Worm (Caenorhabditis elegans) whole organism, late embryonic: ENCODE data around the gene Y47D7A.7.

ENCODE experiments used
- C08G9.2 ChIP-seq: sonication (generic microtip); optimal IDR thresholded peaks from 2 replicates; lab custom pipeline; 2016; ENCODE audit warnings: mild to moderate bottlenecking, missing genetic modification characterization, moderate library complexity, missing compliant biosample characterization
- C38D4.7 ChIP-seq: fragments of 200-800 bp; sonication (Bioruptor generic); optimal IDR thresholded peaks from 2 replicates; lab custom pipeline; 2018; ENCODE audit warnings: mild to moderate bottlenecking, missing genetic modification characterization, moderate library complexity, missing compliant biosample characterization
- T23F11.4 ChIP-seq: fragments of 200-800 bp; sonication (Bioruptor generic); optimal IDR thresholded peaks from 2 replicates; lab custom pipeline; 2018; ENCODE audit warnings: mild to moderate bottlenecking, missing genetic modification characterization, missing compliant biosample characterization
- ceh-24 ChIP-seq: sonication (generic microtip); optimal IDR thresholded peaks from 2 replicates; lab custom pipeline; 2016; ENCODE audit warnings: mild to moderate bottlenecking, missing genetic modification characterization, missing compliant biosample characterization
- ceh-31 ChIP-seq: sonication (generic microtip); optimal IDR thresholded peaks from 2 replicates; lab custom pipeline; 2016; ENCODE audit warnings: missing genetic modification characterization, missing compliant biosample characterization
- ceh-48 ChIP-seq: sonication (generic microtip); optimal IDR thresholded peaks from 2 replicates; lab custom pipeline; 2016; ENCODE audit warnings: missing genetic modification characterization, inconsistent platforms, missing compliant biosample characterization
- ceh-6 ChIP-seq: fragments of 200-800 bp; sonication (Bioruptor generic); optimal IDR thresholded peaks from 2 replicates; lab custom pipeline; 2018; ENCODE audit warnings: mild to moderate bottlenecking, missing genetic modification characterization, missing compliant biosample characterization
- elt-4 ChIP-seq: sonication (generic microtip); optimal IDR thresholded peaks from 2 replicates; lab custom pipeline; 2016; ENCODE audit warnings: missing genetic modification characterization, missing compliant biosample characterization
- ets-4 ChIP-seq: sonication (generic microtip); optimal IDR thresholded peaks from 2 replicates; lab custom pipeline; 2016; ENCODE audit warnings: missing genetic modification characterization, missing compliant biosample characterization
- eyg-1 ChIP-seq: sonication (generic microtip); optimal IDR thresholded peaks from 2 replicates; lab custom pipeline; 2016; ENCODE audit warnings: missing genotype, missing genetic modification characterization, missing compliant biosample characterization
- fkh-10 ChIP-seq: fragments of 150-350 bp; optimal IDR thresholded peaks from 2 replicates; lab custom pipeline; 2014; ENCODE audit warnings: missing biosample characterization, missing genetic modification reagents, missing genetic modification characterization
- fkh-6 ChIP-seq: sonication (generic microtip); optimal IDR thresholded peaks from 2 replicates; lab custom pipeline; 2016; ENCODE audit warnings: missing genetic modification characterization, missing compliant biosample characterization
- hlh-13 ChIP-seq: fragments of 200-800 bp; sonication (Bioruptor generic); optimal IDR thresholded peaks from 2 replicates; lab custom pipeline; 2018; ENCODE audit warnings: mild to moderate bottlenecking, missing genetic modification characterization, missing compliant biosample characterization
- hlh-30 ChIP-seq: sonication (generic microtip); optimal IDR thresholded peaks from 2 replicates; lab custom pipeline; 2017; ENCODE audit warnings: antibody characterized with exemption, missing genetic modification characterization, missing compliant biosample characterization; ENCODE audit not compliant: insufficient read depth
- hlh-6 ChIP-seq: sonication (generic microtip); optimal IDR thresholded peaks from 2 replicates; lab custom pipeline; 2016; ENCODE audit warnings: missing genotype, missing genetic modification characterization, missing compliant biosample characterization
- lim-6 ChIP-seq: sonication (generic microtip); optimal IDR thresholded peaks from 2 replicates; lab custom pipeline; 2016; ENCODE audit warnings: missing genetic modification characterization, missing compliant biosample characterization
- lin-11 ChIP-seq: fragments of 200-800 bp; sonication (Bioruptor generic); optimal IDR thresholded peaks from 2 replicates; lab custom pipeline; 2018; ENCODE audit warnings: mild to moderate bottlenecking, missing genetic modification characterization, missing compliant biosample characterization
- madf-2 ChIP-seq: sonication (generic microtip); optimal IDR thresholded peaks from 2 replicates; lab custom pipeline; 2017; ENCODE audit warnings: missing genetic modification characterization, missing compliant biosample characterization
- mec-3 ChIP-seq: sonication (generic microtip); optimal IDR thresholded peaks from 2 replicates; lab custom pipeline; 2016; ENCODE audit warnings: borderline replicate concordance, missing genetic modification characterization, missing compliant biosample characterization
- nfya-1 ChIP-seq: sonication (generic microtip); optimal IDR thresholded peaks from 2 replicates; lab custom pipeline; 2017; ENCODE audit warnings: missing genetic modification characterization, mild to moderate bottlenecking, missing compliant biosample characterization, antibody characterized with exemption, moderate library complexity
- nhr-11 ChIP-seq: fragments of 150-350 bp; optimal IDR thresholded peaks from 2 replicates; lab custom pipeline; 2014; ENCODE audit warnings: missing biosample characterization, missing genetic modification characterization
- npax-4 ChIP-seq: sonication (generic microtip); optimal IDR thresholded peaks from 2 replicates; lab custom pipeline; 2016; ENCODE audit warnings: missing genetic modification characterization, missing compliant biosample characterization
- pag-3 ChIP-seq: sonication (generic microtip); optimal IDR thresholded peaks from 2 replicates; lab custom pipeline; 2016; ENCODE audit warnings: missing compliant biosample characterization, missing genetic modification characterization, borderline replicate concordance
- pha-4 ChIP-seq: fragments of 150-350 bp; optimal IDR thresholded peaks from 2 replicates; lab custom pipeline; 2018; ENCODE audit warnings: missing biosample characterization, missing genetic modification reagents, missing genetic modification characterization
- pros-1 ChIP-seq: fragments of 150-350 bp; optimal IDR thresholded peaks from 2 replicates; lab custom pipeline; 2014; ENCODE audit warnings: missing biosample characterization, missing genetic modification reagents, missing genetic modification characterization
- ref-2 ChIP-seq: sonication (generic microtip); optimal IDR thresholded peaks from 2 replicates; lab custom pipeline; 2016; ENCODE audit warnings: missing genetic modification characterization, missing compliant biosample characterization
- rnt-1 ChIP-seq: sonication (generic microtip); optimal IDR thresholded peaks from 2 replicates; lab custom pipeline; 2016; ENCODE audit warnings: missing genetic modification characterization, missing compliant biosample characterization
- sox-2 ChIP-seq: fragments of 200-800 bp; sonication (Bioruptor generic); IDR thresholded peaks from 2 replicates; pipeline ENCODE4 v1.3.6; 2022; ENCODE audit warnings: missing genetic modification reagents, missing genetic modification characterization, missing compliant biosample characterization
- sox-4 ChIP-seq: sonication (generic microtip); optimal IDR thresholded peaks from 2 replicates; lab custom pipeline; 2017; ENCODE audit warnings: mild to moderate bottlenecking, missing genetic modification characterization, inconsistent platforms, missing compliant biosample characterization
- syd-9 ChIP-seq: sonication (generic microtip); optimal IDR thresholded peaks from 2 replicates; lab custom pipeline; 2016; ENCODE audit warnings: mild to moderate bottlenecking, missing genetic modification characterization, moderate library complexity, missing compliant biosample characterization
- tbx-2 ChIP-seq: sonication (generic microtip); optimal IDR thresholded peaks from 2 replicates; lab custom pipeline; 2016; ENCODE audit warnings: missing genetic modification characterization, missing compliant biosample characterization
- tbx-7 ChIP-seq: sonication (generic microtip); optimal IDR thresholded peaks from 2 replicates; lab custom pipeline; 2016; ENCODE audit warnings: missing genotype, missing genetic modification characterization, missing compliant biosample characterization
- unc-42 ChIP-seq: sonication (generic microtip); optimal IDR thresholded peaks from 2 replicates; lab custom pipeline; 2016; ENCODE audit warnings: missing genotype, missing genetic modification characterization, missing compliant biosample characterization
- unc-86 ChIP-seq: sonication (generic microtip); optimal IDR thresholded peaks from 2 replicates; lab custom pipeline; 2016; ENCODE audit warnings: missing genetic modification characterization, missing compliant biosample characterization
- zip-5 ChIP-seq: sonication (generic microtip); optimal IDR thresholded peaks from 2 replicates; lab custom pipeline; 2016; ENCODE audit warnings: missing genetic modification characterization, missing compliant biosample characterization
- ztf-16 ChIP-seq: sonication (generic microtip); optimal IDR thresholded peaks from 2 replicates; lab custom pipeline; 2017; ENCODE audit warnings: missing genetic modification characterization, missing compliant biosample characterization

Gene Y47D7A.7

ce11 chrV:4422127-4422526 lies 2.5 kb upstream of the Y47D7A.7 start, which contains the start of gene skr-7:
TSS of gene skr-7 (plus strand) at chrV:4422427.
- TF ChIP-seq eyg-1 (tag; lab: Kevin White, UChicago) (no peak), T23F11.4 (GFP tag; lab: Kevin White, UChicago) (no peak), hlh-6 (no peak), syd-9 (no peak), hlh-30 (tag; lab: Kevin White, UChicago) (no peak), ztf-16 (tag; lab: Kevin White, UChicago) (no peak), sox-2 (GFP tag; lab: Robert Waterston, UW) (no peak), tbx-2 (no peak)

DNA sequence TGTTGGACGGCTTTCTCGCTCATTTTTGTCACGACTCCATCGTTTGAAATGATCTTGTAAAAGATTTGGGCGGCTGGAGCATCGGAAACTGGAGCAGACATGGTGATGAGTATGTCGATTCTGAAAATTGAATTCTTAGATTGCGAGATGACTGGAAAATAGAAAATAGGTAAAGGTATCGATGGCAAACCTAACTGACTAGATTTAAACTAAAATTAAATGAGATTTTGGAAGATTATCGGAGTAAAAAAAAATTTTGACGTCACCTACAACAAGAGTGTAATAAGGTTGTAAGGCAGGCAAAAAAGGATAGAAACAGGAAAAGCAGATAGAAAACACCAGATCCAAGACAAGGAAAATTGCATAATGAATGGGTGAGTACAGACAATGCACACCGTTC lies 1.8 kb upstream of the Y47D7A.7 start, which contains the start of gene skr-14:
Gene skr-14, minus strand, starts transcription at position 101 of the 400 bp plus-strand sequence.
- no peak for TF ChIP-seq elt-4 (tag; lab: Kevin White, UChicago)
- no peak for TF ChIP-seq ceh-6
- no peak for TF ChIP-seq tbx-7 (tag; lab: Kevin White, UChicago)
- TF ChIP-seq lin-11, result no peak
- no peak for TF ChIP-seq mec-3 (tag; lab: Kevin White, UChicago)
- TF ChIP-seq madf-2 (tag; lab: Kevin White, UChicago), result no peak
- no peak for TF ChIP-seq fkh-6 (tag; lab: Kevin White, UChicago)
- TF ChIP-seq ref-2 (tag; lab: Kevin White, UChicago), result no peak
- no peak for TF ChIP-seq pros-1
- TF ChIP-seq nfya-1 (tag; lab: Kevin White, UChicago), result no peak
- no peak for TF ChIP-seq fkh-10 (GFP tag; lab: Kevin White, UChicago)
- no peak for TF ChIP-seq T23F11.4 (GFP tag; lab: Kevin White, UChicago)

DNA sequence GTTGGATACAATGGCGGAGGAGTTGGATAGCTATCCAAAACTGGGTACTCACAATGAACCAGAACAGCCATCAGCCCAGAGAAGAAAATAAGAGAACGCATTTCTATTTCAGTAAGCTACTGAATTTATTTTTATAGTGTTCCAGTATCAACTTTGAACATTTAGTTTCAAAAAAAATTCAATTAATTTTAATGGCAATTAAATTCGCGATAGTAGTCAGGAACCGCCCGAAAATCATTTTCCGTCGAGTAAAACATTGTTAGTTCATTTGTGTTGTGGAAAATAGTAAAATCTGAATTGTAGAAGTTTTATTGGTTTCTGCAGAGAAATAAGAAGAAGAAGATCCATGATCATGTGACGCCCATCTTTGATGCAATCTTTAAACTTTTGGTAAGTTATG lies 1.6 kb downstream of the Y47D7A.7 start, which contains the start of gene Y47D7A.6:
Gene Y47D7A.6, minus strand, starts transcription at position 101 of the 400 bp plus-strand sequence.
- no peak for TF ChIP-seq ref-2 (tag; lab: Kevin White, UChicago)
- no peak for TF ChIP-seq eyg-1 (tag; lab: Kevin White, UChicago)
- no peak for TF ChIP-seq ceh-6
- TF ChIP-seq lim-6 (tag; lab: Kevin White, UChicago), result no peak
- TF ChIP-seq ets-4 (tag; lab: Kevin White, UChicago), result no peak
- no peak for TF ChIP-seq zip-5 (tag; lab: Kevin White, UChicago)
- TF ChIP-seq ceh-48 (tag; lab: Kevin White, UChicago), result no peak
- no peak for TF ChIP-seq ceh-24 (tag; lab: Kevin White, UChicago)
- no peak for TF ChIP-seq rnt-1 (tag; lab: Kevin White, UChicago)
- TF ChIP-seq nhr-11 (tag; lab: Kevin White, UChicago), result no peak
- no peak for TF ChIP-seq unc-86 (tag; lab: Kevin White, UChicago)
- no peak for TF ChIP-seq syd-9
- no peak for TF ChIP-seq hlh-13 (GFP tag; lab: Kevin White, UChicago)
- no peak for TF ChIP-seq C08G9.2 (tag; lab: Kevin White, UChicago)
- TF ChIP-seq fkh-6 (tag; lab: Kevin White, UChicago), result no peak
- TF ChIP-seq pha-4 (tag; lab: Kevin White, UChicago), result no peak
- no peak for TF ChIP-seq C38D4.7 (GFP tag; lab: Kevin White, UChicago)

DNA sequence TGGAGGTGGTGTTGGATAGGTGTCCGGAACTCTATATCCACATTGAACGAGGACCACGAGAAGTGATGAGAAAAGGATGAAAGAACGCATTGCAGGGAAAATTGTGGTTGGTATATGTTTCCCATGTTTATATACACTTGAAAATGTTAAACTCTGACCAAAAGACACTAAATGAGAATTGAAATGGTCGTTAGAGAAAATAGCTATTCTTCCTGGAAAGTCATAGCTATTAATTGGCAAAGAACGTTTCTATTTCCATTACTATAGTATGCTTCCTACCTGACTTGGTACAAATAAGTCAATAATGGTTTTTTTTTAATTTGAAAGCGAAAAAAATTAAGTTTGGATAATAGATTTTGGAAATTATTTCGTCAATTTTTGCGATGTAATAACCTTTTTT lies 3.0 kb downstream of the Y47D7A.7 start, which contains the start of gene Y47D7A.18:
Gene Y47D7A.18, minus strand, starts transcription at position 101 of the 400 bp plus-strand sequence.
- TF ChIP-seq lim-6 (tag; lab: Kevin White, UChicago) (no peak), ceh-31 (no peak), pag-3 (tag; lab: Kevin White, UChicago) (no peak), fkh-10 (GFP tag; lab: Kevin White, UChicago) (no peak), npax-4 (tag; lab: Kevin White, UChicago) (no peak), sox-4 (tag; lab: Kevin White, UChicago) (no peak), syd-9 (no peak), pha-4 (tag; lab: Kevin White, UChicago) (no peak), ceh-24 (tag; lab: Kevin White, UChicago) (no peak), unc-42 (no peak)
